Fruit fly (Drosophila melanogaster): Measurements from ENCODE around the gene CG6083.
A peak's percentile ranks its signal among the peaks of the same experiment; 100 is the strongest.

CG6083 gene

DNA sequence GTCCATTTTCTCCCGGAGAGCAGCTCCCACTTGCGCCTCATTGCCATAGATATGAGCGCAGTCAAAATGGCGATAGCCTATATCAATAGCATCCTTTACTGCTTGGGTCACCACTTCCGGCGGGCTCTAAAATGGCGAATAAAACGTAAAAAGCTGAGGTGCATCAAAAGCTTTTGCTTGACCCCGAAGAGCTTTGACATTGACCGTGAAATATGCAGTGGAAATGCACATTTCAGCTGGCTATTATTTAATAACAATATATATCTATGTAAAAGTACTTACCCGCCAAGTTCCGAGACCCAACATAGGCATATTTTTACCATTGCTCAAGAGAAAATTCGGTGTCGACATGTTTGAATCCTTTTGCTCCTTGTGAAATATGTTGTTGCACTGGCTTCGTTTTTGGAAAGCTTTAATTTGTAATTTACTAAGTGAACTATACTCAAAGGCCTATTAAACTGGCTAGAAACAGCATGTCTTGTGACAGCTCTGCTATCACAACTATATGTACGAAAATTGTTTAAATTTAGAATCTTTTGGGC, at the start of gene CG6083:
CG6083 (minus strand) TSS at position 492 of the 542 bp plus-strand sequence.
- TF ChIP-seq CG15710 (tag; optimal IDR thresholded peaks at IDR 0.05) (no peak), CG8301 (tag; optimal IDR thresholded peaks at IDR 0.05) (no peak), CG17806 (tag; optimal IDR thresholded peaks at IDR 0.05) (no peak), Ets98B (GFP tag; IDR thresholded peaks at IDR 0.05) (no peak), EcR (GFP tag; optimal IDR thresholded peaks at IDR 0.05) (no peak), CG14655 (GFP tag; optimal IDR thresholded peaks at IDR 0.05) (no peak), fd96Ca (GFP tag; IDR thresholded peaks at IDR 0.05) (no peak), CG4496 (GFP tag; IDR thresholded peaks at IDR 0.05) (no peak)

- TF ChIP-seq D1 (tag; optimal IDR thresholded peaks at IDR 0.05) (no peak), CG12605 (GFP tag; IDR thresholded peaks at IDR 0.05) (no peak; the same call in 1 of the 2 replicates), Snoo (tag; optimal IDR thresholded peaks at IDR 0.05) (no peak), gl (tag; optimal IDR thresholded peaks at IDR 0.05) (no peak), rn (GFP tag; IDR thresholded peaks at IDR 0.05) (peak; percentile 38; the same call in 1 of the 2 replicates), CG34367 (tag; optimal IDR thresholded peaks at IDR 0.05) (peak; percentile 37), CG13204 (GFP tag; optimal IDR thresholded peaks at IDR 0.05) (no peak), Ets98B (GFP tag; IDR thresholded peaks at IDR 0.05) (peak; percentile 92), CG32121 (GFP tag; IDR thresholded peaks at IDR 0.05) (peak; percentile 82), Pif1A (GFP tag; optimal IDR thresholded peaks at IDR 0.05) (peak; percentile 50), CG8159 (tag; optimal IDR thresholded peaks at IDR 0.05) (peak; percentile 59), CG14655 (GFP tag; optimal IDR thresholded peaks at IDR 0.05) (peak; percentile 82), CG10348 (GFP tag; IDR thresholded peaks at IDR 0.05) (peak; percentile 85; the same call in 1 of the 2 replicates), CG8301 (tag; optimal IDR thresholded peaks at IDR 0.05) (peak; percentile 63), CG9948 (tag; optimal IDR thresholded peaks at IDR 0.05) (no peak), Pif1B (GFP tag; optimal IDR thresholded peaks at IDR 0.05) (peak; percentile 7), EcR (GFP tag; optimal IDR thresholded peaks at IDR 0.05) (no peak), CG17806 (tag; optimal IDR thresholded peaks at IDR 0.05) (peak; percentile 51), fd96Ca (GFP tag; IDR thresholded peaks at IDR 0.05) (peak; percentile 91), CG15710 (tag; optimal IDR thresholded peaks at IDR 0.05) (peak; percentile 54), CG4496 (GFP tag; IDR thresholded peaks at IDR 0.05) (peak; percentile 93)
These were observed 30.3 kb upstream of the CG6083 start for dm6 chr3L:11656189-11656588.

- TF ChIP-seq gl (tag; optimal IDR thresholded peaks at IDR 0.05) (no peak), CG34367 (tag; optimal IDR thresholded peaks at IDR 0.05) (peak; percentile 28), Snoo (tag; optimal IDR thresholded peaks at IDR 0.05) (no peak), fd96Ca (GFP tag; IDR thresholded peaks at IDR 0.05) (peak; percentile 66; the same call in 2 of the 3 replicates), CG4496 (GFP tag; IDR thresholded peaks at IDR 0.05) (peak; percentile 30; the same call in 1 of the 3 replicates), CG15710 (tag; optimal IDR thresholded peaks at IDR 0.05) (no peak), Ets98B (GFP tag; IDR thresholded peaks at IDR 0.05) (peak; percentile 60), CG14655 (GFP tag; optimal IDR thresholded peaks at IDR 0.05) (no peak), Pif1B (GFP tag; optimal IDR thresholded peaks at IDR 0.05) (no peak), CG9948 (tag; optimal IDR thresholded peaks at IDR 0.05) (no peak), CG8301 (tag; optimal IDR thresholded peaks at IDR 0.05) (no peak), Pif1A (GFP tag; optimal IDR thresholded peaks at IDR 0.05) (no peak)
These were observed 22.5 kb upstream of the CG6083 start, which contains the start of the genes RIOK1 and Polr3H for dm6 chr3L:11648410-11648809. TSS of gene RIOK1 (minus strand) at chr3L:11648474. TSS of gene Polr3H (plus strand) at chr3L:11648756.

- TF ChIP-seq D1 (tag; optimal IDR thresholded peaks at IDR 0.05): no peak
- TF ChIP-seq CG12605 (GFP tag; IDR thresholded peaks at IDR 0.05): no peak
- TF ChIP-seq CG32121 (GFP tag; IDR thresholded peaks at IDR 0.05): no peak
- no peak for TF ChIP-seq CG9948 (tag; optimal IDR thresholded peaks at IDR 0.05)
- no peak for TF ChIP-seq Pif1A (GFP tag; optimal IDR thresholded peaks at IDR 0.05)
- no peak for TF ChIP-seq Ets98B (GFP tag; IDR thresholded peaks at IDR 0.05)
- no peak for TF ChIP-seq CG17806 (tag; optimal IDR thresholded peaks at IDR 0.05)
- TF ChIP-seq CG8301 (tag; optimal IDR thresholded peaks at IDR 0.05): no peak
- no peak for TF ChIP-seq CG14655 (GFP tag; optimal IDR thresholded peaks at IDR 0.05)
- no peak for TF ChIP-seq EcR (GFP tag; optimal IDR thresholded peaks at IDR 0.05)
- no peak for TF ChIP-seq gl (tag; optimal IDR thresholded peaks at IDR 0.05)
- TF ChIP-seq fd96Ca (GFP tag; IDR thresholded peaks at IDR 0.05): no peak
- TF ChIP-seq Snoo (tag; optimal IDR thresholded peaks at IDR 0.05): no peak
- no peak for TF ChIP-seq CG13204 (GFP tag; optimal IDR thresholded peaks at IDR 0.05)
- TF ChIP-seq CG15710 (tag; optimal IDR thresholded peaks at IDR 0.05): no peak
These were observed 20.0 kb upstream of the CG6083 start, which contains the start of gene CG6071 for dm6 chr3L:11645933-11646332. TSS of gene CG6071 (minus strand) at chr3L:11646033.

- TF ChIP-seq CG12605 (GFP tag; IDR thresholded peaks at IDR 0.05) (no peak), Pif1B (GFP tag; optimal IDR thresholded peaks at IDR 0.05) (no peak), Snoo (tag; optimal IDR thresholded peaks at IDR 0.05) (no peak), CG13204 (GFP tag; optimal IDR thresholded peaks at IDR 0.05) (no peak), CG17806 (tag; optimal IDR thresholded peaks at IDR 0.05) (no peak), CG10348 (GFP tag; IDR thresholded peaks at IDR 0.05) (no peak), CG32121 (GFP tag; IDR thresholded peaks at IDR 0.05) (peak; percentile 51), D1 (tag; optimal IDR thresholded peaks at IDR 0.05) (no peak), EcR (GFP tag; optimal IDR thresholded peaks at IDR 0.05) (no peak), fd96Ca (GFP tag; IDR thresholded peaks at IDR 0.05) (no peak; the same call in 2 of the 3 replicates), CG4496 (GFP tag; IDR thresholded peaks at IDR 0.05) (peak; percentile 60; the same call in 1 of the 3 replicates), rn (GFP tag; IDR thresholded peaks at IDR 0.05) (no peak), CG34367 (tag; optimal IDR thresholded peaks at IDR 0.05) (no peak), Pif1A (GFP tag; optimal IDR thresholded peaks at IDR 0.05) (no peak), CG15710 (tag; optimal IDR thresholded peaks at IDR 0.05) (no peak), CG9948 (tag; optimal IDR thresholded peaks at IDR 0.05) (no peak), CG14655 (GFP tag; optimal IDR thresholded peaks at IDR 0.05) (no peak), CG8301 (tag; optimal IDR thresholded peaks at IDR 0.05) (no peak), gl (tag; optimal IDR thresholded peaks at IDR 0.05) (no peak), Ets98B (GFP tag; IDR thresholded peaks at IDR 0.05) (peak; percentile 31; the same call in 1 of the 2 replicates), CG8159 (tag; optimal IDR thresholded peaks at IDR 0.05) (peak; percentile 47)
These were observed 10.9 kb upstream of the CG6083 start for dm6 chr3L:11636829-11637228.

All from whole organism, pupa.